Fruit fly (Drosophila melanogaster): ENCODE measurements around the gene CG31624.

Gene CG31624

dm6 chr2L:21153844-21154243, 46.3 kb downstream of the CG31624 start (continued):
- TF ChIP-seq D (optimal IDR thresholded peaks at IDR 0.05): no peak
- TF ChIP-seq D (GFP tag; optimal IDR thresholded peaks at IDR 0.05): no peak
- TF ChIP-seq stwl (tag; optimal IDR thresholded peaks at IDR 0.05): peak; percentile 78
- no peak for TF ChIP-seq CG13775 (GFP tag; optimal IDR thresholded peaks at IDR 0.05)
- TF ChIP-seq MESR4 (GFP tag; optimal IDR thresholded peaks at IDR 0.05): peak; percentile 21
- no peak for TF ChIP-seq CG8944 (GFP tag; optimal IDR thresholded peaks at IDR 0.05)
- TF ChIP-seq fd96Cb (tag; optimal IDR thresholded peaks at IDR 0.05): no peak
- TF ChIP-seq bab2 (GFP tag; optimal IDR thresholded peaks at IDR 0.05): no peak
- no peak for TF ChIP-seq CG8290 (GFP tag; optimal IDR thresholded peaks at IDR 0.05)
- TF ChIP-seq CG8290 (tag; optimal IDR thresholded peaks at IDR 0.05): peak in 1 of 2 experiments; percentile 49
- TF ChIP-seq CG6689 (GFP tag; IDR thresholded peaks at IDR 0.05): no peak
- no peak for TF ChIP-seq Ssrp (tag; optimal IDR thresholded peaks at IDR 0.05)
- TF ChIP-seq CG4617 (GFP tag; optimal IDR thresholded peaks at IDR 0.05; ENCODE audit: borderline replicate concordance): peak; percentile 6
- TF ChIP-seq H15 (GFP tag; IDR thresholded peaks at IDR 0.05): no peak
- TF ChIP-seq CkIIα-i1 (GFP tag; IDR thresholded peaks at IDR 0.05): no peak
- no peak for TF ChIP-seq jigr1 (GFP tag; IDR thresholded peaks at IDR 0.05)
- TF ChIP-seq CG1603 (tag; optimal IDR thresholded peaks at IDR 0.05): peak; percentile 43
- peak; percentile 94 for TF ChIP-seq CG3995 (GFP tag; optimal IDR thresholded peaks at IDR 0.05)
- peak; percentile 16; the same call in 1 of the 2 replicates for TF ChIP-seq Scr (GFP tag; IDR thresholded peaks at IDR 0.05; ENCODE audit: partially characterized antibody)
- no peak for TF ChIP-seq Dll (GFP tag; IDR thresholded peaks at IDR 0.05; ENCODE audit: partially characterized antibody)
- peak; percentile 14 for TF ChIP-seq CG34376 (GFP tag; optimal IDR thresholded peaks at IDR 0.05)
- no peak for TF ChIP-seq scrt (GFP tag; optimal IDR thresholded peaks at IDR 0.05)
- no peak for TF ChIP-seq Sox102F (GFP tag; optimal IDR thresholded peaks at IDR 0.05)
- TF ChIP-seq CG1233 (GFP tag; optimal IDR thresholded peaks at IDR 0.05): no peak
- peak; percentile 23 for TF ChIP-seq sug (tag; optimal IDR thresholded peaks at IDR 0.05)
- no peak for TF ChIP-seq nom (GFP tag; optimal IDR thresholded peaks at IDR 0.05)
- no peak; the same call in 1 of the 2 replicates for TF ChIP-seq amos (GFP tag; IDR thresholded peaks at IDR 0.05; ENCODE audit: partially characterized antibody)
- peak; percentile 55 for TF ChIP-seq gfzf (GFP tag; optimal IDR thresholded peaks at IDR 0.05)
- TF ChIP-seq CG7987 (GFP tag; optimal IDR thresholded peaks at IDR 0.05): no peak
- TF ChIP-seq dimm (GFP tag; IDR thresholded peaks at IDR 0.05): no peak
- TF ChIP-seq trem (tag; optimal IDR thresholded peaks at IDR 0.05): peak; percentile 41
- TF ChIP-seq ci (GFP tag; IDR thresholded peaks at IDR 0.05): no peak
- TF ChIP-seq h (optimal IDR thresholded peaks at IDR 0.05): no peak
- TF ChIP-seq phol (tag; optimal IDR thresholded peaks at IDR 0.05): peak; percentile 13
- TF ChIP-seq BEAF-32 (GFP tag; optimal IDR thresholded peaks at IDR 0.05): peak; percentile 29
- no peak for TF ChIP-seq knrl (GFP tag; IDR thresholded peaks at IDR 0.05; ENCODE audit: partially characterized antibody)
- TF ChIP-seq da (GFP tag; optimal IDR thresholded peaks at IDR 0.05): no peak
- TF ChIP-seq CG15601 (tag; optimal IDR thresholded peaks at IDR 0.05): peak; percentile 14
- no peak for TF ChIP-seq maf-S (GFP tag; optimal IDR thresholded peaks at IDR 0.05)
- TF ChIP-seq CG12299 (tag; optimal IDR thresholded peaks at IDR 0.05): no peak
- peak; percentile 41 for TF ChIP-seq Dp (GFP tag; optimal IDR thresholded peaks at IDR 0.05)
- peak; percentile 78 for TF ChIP-seq nerfin-1 (tag; optimal IDR thresholded peaks at IDR 0.05)
- peak; percentile 0 for TF ChIP-seq CG2712 (tag; optimal IDR thresholded peaks at IDR 0.05)
- no peak for TF ChIP-seq CG7271 (tag; optimal IDR thresholded peaks at IDR 0.05)
- TF ChIP-seq kay (GFP tag; optimal IDR thresholded peaks at IDR 0.05): no peak
- no peak for TF ChIP-seq onecut (GFP tag; IDR thresholded peaks at IDR 0.05)
- no peak for TF ChIP-seq Optix (GFP tag; IDR thresholded peaks at IDR 0.05)
- no peak for TF ChIP-seq Oli (tag; optimal IDR thresholded peaks at IDR 0.05)
- no peak for TF ChIP-seq ssp (GFP tag; IDR thresholded peaks at IDR 0.05)
- no peak for TF ChIP-seq CG13424 (tag; optimal IDR thresholded peaks at IDR 0.05)
- TF ChIP-seq CG18011 (GFP tag; optimal IDR thresholded peaks at IDR 0.05): no peak
